Worm (Caenorhabditis elegans): ENCODE data around the gene era-1.

Gene era-1

ce11 chrV:6709050-6709683 is 6.3 kb downstream of the era-1 start, which contains the start of gene dlst-1 (continued):
- no peak for TF ChIP-seq T23F11.4 (GFP tag; optimal IDR thresholded peaks at IDR 0.05)
- peak; percentile 35 for TF ChIP-seq rnt-1 (tag; optimal IDR thresholded peaks at IDR 0.05)
- peak; percentile 12 for TF ChIP-seq ceh-6 (GFP tag; optimal IDR thresholded peaks at IDR 0.05)
- TF ChIP-seq nfya-1 (tag; optimal IDR thresholded peaks at IDR 0.05), result peak; percentile 69
- TF ChIP-seq unc-3 (GFP tag; conservative IDR thresholded peaks at IDR 0.05), result no peak
- peak; percentile 40 for TF ChIP-seq unc-3 (tag; optimal IDR thresholded peaks at IDR 0.05)
- TF ChIP-seq lin-11 (tag; optimal IDR thresholded peaks at IDR 0.05), result peak; percentile 31
- peak; percentile 46 for TF ChIP-seq K02D7.2 (tag; optimal IDR thresholded peaks at IDR 0.05)
- peak; percentile 72 for TF ChIP-seq elt-2 (tag; optimal IDR thresholded peaks at IDR 0.05)
- TF ChIP-seq hlh-30 (tag; optimal IDR thresholded peaks at IDR 0.05; ENCODE audit: insufficient read depth), result no peak
- peak; percentile 73 for TF ChIP-seq pat-9 (tag; optimal IDR thresholded peaks at IDR 0.05)
- TF ChIP-seq pqm-1 (tag; optimal IDR thresholded peaks at IDR 0.05), result no peak
- TF ChIP-seq unc-42 (tag; optimal IDR thresholded peaks at IDR 0.05), result no peak
- peak; percentile 49 for TF ChIP-seq fax-1 (tag; optimal IDR thresholded peaks at IDR 0.05)
- peak; percentile 23 for TF ChIP-seq C38D4.7 (GFP tag; optimal IDR thresholded peaks at IDR 0.05)
- no peak for TF ChIP-seq ceh-22 (tag; optimal IDR thresholded peaks at IDR 0.05)
- TF ChIP-seq sdc-2 (tag; optimal IDR thresholded peaks at IDR 0.05), result peak; percentile 23
- TF ChIP-seq ttx-3 (tag; optimal IDR thresholded peaks at IDR 0.05), result peak; percentile 54
- TF ChIP-seq gmeb-2 (tag; optimal IDR thresholded peaks at IDR 0.05), result peak; percentile 29
- TF ChIP-seq sox-2 (GFP tag; IDR thresholded peaks at IDR 0.05), result no peak
- peak; percentile 14 for TF ChIP-seq K09A11.1 (tag; optimal IDR thresholded peaks at IDR 0.05; ENCODE audit: insufficient read depth)
- TF ChIP-seq ets-4 (tag; optimal IDR thresholded peaks at IDR 0.05), result no peak
- TF ChIP-seq nhr-11 (tag; optimal IDR thresholded peaks at IDR 0.05), result no peak
- peak; percentile 20 for TF ChIP-seq pha-2 (tag; optimal IDR thresholded peaks at IDR 0.05)
- TF ChIP-seq dmd-4 (tag; optimal IDR thresholded peaks at IDR 0.05; ENCODE audit: borderline replicate concordance), result no peak
- peak; percentile 36 for TF ChIP-seq C08G9.2 (tag; optimal IDR thresholded peaks at IDR 0.05)
- TF ChIP-seq ceh-19 (GFP tag; optimal IDR thresholded peaks at IDR 0.05), result peak; percentile 42
- TF ChIP-seq lim-6 (tag; optimal IDR thresholded peaks at IDR 0.05), result no peak
- TF ChIP-seq fkh-6 (tag; optimal IDR thresholded peaks at IDR 0.05), result peak; percentile 42
- no peak for TF ChIP-seq eyg-1 (tag; optimal IDR thresholded peaks at IDR 0.05)
- TF ChIP-seq ceh-14 (tag; optimal IDR thresholded peaks at IDR 0.05), result peak; percentile 48
- TF ChIP-seq F13H6.1 (tag; optimal IDR thresholded peaks at IDR 0.05), result peak; percentile 51
- peak; percentile 4 for TF ChIP-seq ceh-18 (tag; optimal IDR thresholded peaks at IDR 0.05)

- no peak for TF ChIP-seq hlh-8 (tag; optimal IDR thresholded peaks at IDR 0.05)
- TF ChIP-seq nfya-1 (tag; optimal IDR thresholded peaks at IDR 0.05), result peak; percentile 15
- TF ChIP-seq hlh-13 (GFP tag; optimal IDR thresholded peaks at IDR 0.05), result no peak
Observed at ce11 chrV:6710462-6710861, 7.6 kb downstream of the era-1 start, which contains the start of gene sna-1. Gene sna-1, minus strand, starts transcription at chrV:6710679.

- TF ChIP-seq fkh-6 (tag; optimal IDR thresholded peaks at IDR 0.05), result no peak
- TF ChIP-seq syd-9 (tag; optimal IDR thresholded peaks at IDR 0.05), result no peak
- TF ChIP-seq ceh-45 (GFP tag; IDR thresholded peaks at IDR 0.05), result no peak
Observed at ce11 chrV:6718232-6718631, 15.4 kb downstream of the era-1 start, which contains the start of gene srg-30. Gene srg-30, minus strand, starts transcription at chrV:6718332.

ce11 chrV:6722378-6722777 is 19.5 kb downstream of the era-1 start, which contains the start of gene ZC487.2:
Gene ZC487.2, minus strand, starts transcription at chrV:6722478.
- TF ChIP-seq tbx-7 (tag; optimal IDR thresholded peaks at IDR 0.05) (no peak), ceh-24 (tag; optimal IDR thresholded peaks at IDR 0.05) (no peak), pag-3 (tag; optimal IDR thresholded peaks at IDR 0.05; ENCODE audit: borderline replicate concordance) (no peak), ceh-6 (GFP tag; optimal IDR thresholded peaks at IDR 0.05) (no peak), hlh-30 (tag; optimal IDR thresholded peaks at IDR 0.05; ENCODE audit: insufficient read depth) (no peak), sox-4 (tag; optimal IDR thresholded peaks at IDR 0.05) (no peak), unc-42 (tag; optimal IDR thresholded peaks at IDR 0.05) (no peak), che-1 (tag; optimal IDR thresholded peaks at IDR 0.05) (no peak), sox-2 (GFP tag; IDR thresholded peaks at IDR 0.05) (no peak), mec-3 (tag; optimal IDR thresholded peaks at IDR 0.05; ENCODE audit: borderline replicate concordance) (no peak), ceh-34 (tag; optimal IDR thresholded peaks at IDR 0.05) (no peak), eyg-1 (tag; optimal IDR thresholded peaks at IDR 0.05) (no peak), nhr-11 (tag; optimal IDR thresholded peaks at IDR 0.05) (no peak), fkh-6 (tag; optimal IDR thresholded peaks at IDR 0.05) (no peak), dmd-4 (tag; optimal IDR thresholded peaks at IDR 0.05; ENCODE audit: borderline replicate concordance) (no peak), lin-11 (tag; optimal IDR thresholded peaks at IDR 0.05) (no peak)
